Fruit fly (Drosophila melanogaster): ENCODE results near the gene Cyp4d14.
A peak's percentile ranks its signal among the peaks of the same experiment; 100 is the strongest.

Gene Cyp4d14

DNA sequence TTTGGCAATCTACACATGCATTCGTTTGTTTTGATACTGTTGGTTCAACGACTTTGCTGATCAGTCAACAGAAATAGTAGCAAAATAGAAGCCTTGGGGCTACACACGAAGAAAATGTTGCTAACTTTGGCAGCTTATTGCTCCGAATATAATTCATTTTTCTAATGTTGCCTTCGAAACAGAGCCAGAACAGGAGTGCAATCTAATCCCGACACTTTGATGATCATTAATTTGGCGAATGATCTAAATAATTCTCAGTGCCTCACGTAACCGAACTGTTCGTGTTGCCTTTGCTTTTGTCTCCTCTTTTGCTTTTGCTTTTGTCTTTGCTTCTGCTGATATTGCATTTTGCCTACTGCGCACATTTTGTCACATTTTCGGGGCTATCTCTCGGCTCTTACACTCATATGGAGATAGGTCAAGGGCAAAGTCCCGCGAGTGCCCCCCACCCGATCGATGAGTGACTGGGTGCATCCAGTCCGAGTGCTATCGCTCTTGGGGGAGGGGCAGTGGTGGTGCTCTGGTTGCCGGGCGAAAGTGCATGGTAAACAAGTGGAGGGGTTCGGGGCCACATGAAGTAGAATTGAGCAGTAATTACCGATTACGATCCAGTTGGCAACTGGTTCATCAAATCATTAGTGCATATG is 21.1 kb upstream of the Cyp4d14 start:
- peak; percentile 87 for TF ChIP-seq CG17801 (GFP tag; optimal IDR thresholded peaks at IDR 0.05; ENCODE audit: partially characterized antibody)

DNA sequence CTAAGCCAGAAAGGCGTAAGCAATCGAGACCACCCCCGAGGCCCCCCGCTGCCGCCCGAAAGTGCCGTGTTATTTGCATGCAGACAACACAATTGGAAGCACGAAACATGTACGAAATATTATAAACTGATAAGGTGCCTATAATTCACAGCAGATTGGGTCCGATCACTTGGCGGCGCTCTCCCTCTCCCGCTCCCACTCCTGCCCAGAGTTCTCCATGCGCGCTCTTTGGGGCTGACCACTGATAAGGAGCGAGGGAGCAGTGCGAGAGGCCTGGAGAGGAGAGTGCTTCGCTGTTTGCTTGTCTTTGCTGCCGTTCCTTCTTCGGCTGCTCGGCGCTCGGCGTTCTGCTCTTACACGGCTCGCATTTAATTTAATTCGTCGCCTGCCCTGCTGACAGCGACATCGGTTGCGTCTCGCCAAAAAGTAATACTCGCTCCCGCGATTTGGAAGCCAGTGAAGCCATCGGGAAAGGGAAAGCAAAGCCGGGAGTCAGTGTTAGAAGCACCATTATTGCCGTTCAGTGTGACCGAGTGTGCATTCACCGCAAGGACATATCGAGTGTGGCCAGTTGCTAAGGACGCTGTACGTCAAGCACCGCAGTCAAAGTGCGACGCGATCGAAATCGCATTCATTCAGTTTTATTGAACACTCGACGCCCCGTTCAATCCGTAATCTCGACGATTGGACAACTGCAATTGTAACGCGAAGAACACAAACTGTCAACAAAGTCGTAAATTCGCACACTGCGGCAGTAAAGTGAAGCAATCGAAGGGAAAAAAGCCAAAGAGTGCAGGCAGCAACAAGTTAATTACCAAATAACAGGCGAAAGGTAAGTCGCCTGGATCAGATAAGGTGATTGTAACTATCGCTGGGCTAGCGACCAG is 19.3 kb upstream of the Cyp4d14 start:
- TF ChIP-seq CG17801 (GFP tag; optimal IDR thresholded peaks at IDR 0.05; ENCODE audit: partially characterized antibody): peak; percentile 24

DNA sequence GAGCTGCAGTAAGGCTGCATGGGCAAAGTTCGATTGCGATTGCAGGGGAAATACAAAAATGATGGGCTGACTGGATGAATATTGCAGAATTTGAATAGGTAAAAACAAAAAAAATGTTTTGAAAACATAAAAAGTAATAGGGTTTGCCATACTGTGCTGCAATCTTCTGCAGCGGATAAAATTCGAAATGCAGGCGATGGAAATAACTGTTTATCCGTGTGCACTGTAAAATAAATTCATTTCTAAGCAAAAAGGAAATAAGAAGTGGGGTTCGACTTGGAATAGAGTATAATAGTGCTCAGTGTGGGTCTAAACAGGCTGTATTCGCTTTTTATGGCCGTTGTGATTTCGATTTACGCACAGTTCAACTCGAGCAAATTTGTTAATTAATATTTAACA is 18.7 kb upstream of the Cyp4d14 start, which contains the start of gene CG14053:
Gene CG14053, minus strand, starts transcription at position 101 of the 399 bp plus-strand sequence.
- TF ChIP-seq CG17801 (GFP tag; optimal IDR thresholded peaks at IDR 0.05; ENCODE audit: partially characterized antibody): no peak

DNA sequence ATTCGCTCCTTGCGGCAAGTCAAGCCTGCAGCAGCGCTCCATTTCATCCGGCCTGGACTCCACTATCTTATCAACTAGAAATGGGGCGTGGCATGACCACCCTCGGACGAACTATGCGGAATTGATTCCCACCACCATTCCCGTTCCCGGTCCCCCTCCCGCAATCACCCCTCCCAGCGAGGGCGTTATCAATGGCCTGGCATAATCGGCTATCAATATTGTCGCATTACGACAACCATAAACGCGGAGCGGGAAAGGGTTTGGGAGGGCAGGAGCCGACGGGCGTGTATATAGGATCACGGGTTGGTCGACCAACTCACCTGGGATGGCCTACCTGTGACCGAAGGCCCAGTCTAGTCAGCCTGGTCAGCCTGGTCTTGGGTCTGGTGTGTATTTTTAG is 18.0 kb upstream of the Cyp4d14 start:
- TF ChIP-seq CG17801 (GFP tag; optimal IDR thresholded peaks at IDR 0.05; ENCODE audit: partially characterized antibody): no peak

DNA sequence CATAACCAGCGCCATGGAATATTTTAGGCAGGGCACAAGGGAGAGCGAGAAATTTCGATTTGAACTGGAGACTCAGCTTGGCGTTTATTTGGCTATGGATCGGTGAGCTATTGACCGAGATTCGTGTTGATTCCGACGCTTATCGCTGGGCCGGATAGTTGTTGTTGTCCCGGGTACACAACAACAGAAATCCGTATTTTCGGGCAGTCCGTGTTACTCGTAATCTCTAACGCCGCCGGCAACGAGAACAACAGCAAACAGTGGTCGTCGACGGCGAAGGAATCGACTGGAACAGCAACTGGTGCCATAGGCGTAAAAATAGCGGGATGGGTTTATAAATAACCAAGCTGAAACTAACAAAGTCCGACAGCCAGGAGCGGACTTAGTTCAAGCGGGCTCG is 16.8 kb upstream of the Cyp4d14 start:
- TF ChIP-seq CG17801 (GFP tag; optimal IDR thresholded peaks at IDR 0.05; ENCODE audit: partially characterized antibody): no peak

DNA sequence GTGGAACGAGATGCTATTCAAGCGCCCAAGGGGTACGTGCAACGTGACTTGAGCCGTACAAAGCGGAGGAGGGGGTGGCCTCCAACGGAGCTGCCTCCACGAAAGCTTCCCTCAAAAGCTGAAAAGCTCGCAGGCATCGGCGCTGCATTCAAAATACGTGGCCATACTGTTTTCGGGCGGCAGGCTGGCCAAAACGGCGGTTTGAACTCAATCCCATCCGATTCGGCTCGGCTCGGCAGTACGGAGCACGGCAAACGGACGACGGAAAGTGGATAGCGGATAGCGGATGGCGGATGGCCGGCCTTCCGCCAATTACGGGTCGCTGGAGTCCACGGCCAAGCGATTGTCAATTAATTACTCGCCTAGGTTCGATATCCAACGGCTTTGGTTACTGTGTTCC is 13.8 kb upstream of the Cyp4d14 start, which contains the start of gene Mct1:
Gene Mct1, plus strand, starts transcription at position 301 of the 400 bp plus-strand sequence.
- no peak for TF ChIP-seq CG17801 (GFP tag; optimal IDR thresholded peaks at IDR 0.05; ENCODE audit: partially characterized antibody)

DNA sequence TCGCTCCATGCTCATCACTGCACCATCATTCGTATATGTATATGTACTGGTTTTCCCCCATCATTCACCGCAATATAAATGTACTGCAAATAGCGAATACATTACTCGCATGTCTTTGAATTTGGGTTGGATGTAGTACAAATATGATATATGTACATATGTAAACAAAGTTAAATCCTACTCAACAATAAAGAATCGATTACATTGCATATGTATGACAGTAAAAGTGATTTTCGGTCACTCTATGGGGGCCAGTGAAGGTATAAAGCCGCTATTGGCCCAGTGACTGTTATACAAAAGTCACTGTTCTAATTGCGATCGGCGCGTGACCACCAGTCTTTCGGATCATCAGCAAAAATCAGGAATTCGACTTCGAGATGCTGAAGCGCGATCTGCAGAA is 12.4 kb upstream of the Cyp4d14 start, which contains the start of gene CG3457:
Gene CG3457, plus strand, starts transcription at position 301 of the 400 bp plus-strand sequence.
- TF ChIP-seq CG17801 (GFP tag; optimal IDR thresholded peaks at IDR 0.05; ENCODE audit: partially characterized antibody): no peak

dm6 chrX:2186555-2186954 is 11.4 kb upstream of the Cyp4d14 start, which contains the start of gene CG17777:
TSS of gene CG17777 (plus strand) at chrX:2186855.
- TF ChIP-seq CG17801 (GFP tag; optimal IDR thresholded peaks at IDR 0.05; ENCODE audit: partially characterized antibody): no peak

DNA sequence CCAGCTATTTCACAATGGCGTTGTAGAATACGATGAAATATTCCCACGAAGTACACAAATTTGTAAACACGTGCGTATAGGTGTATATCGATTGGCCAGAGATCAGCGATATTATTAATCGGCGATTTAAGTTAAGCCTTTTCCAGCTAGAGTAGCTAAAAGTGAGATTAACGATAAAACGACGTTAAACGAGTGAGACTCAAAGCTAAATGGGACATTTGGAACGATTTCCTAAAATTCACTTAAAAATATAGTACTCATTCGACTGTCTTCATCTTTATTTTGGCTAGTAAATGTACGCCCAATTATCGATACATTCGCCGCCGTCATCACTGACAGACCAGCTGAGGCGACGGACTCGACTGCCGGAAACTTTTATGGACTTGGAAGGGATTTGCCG is 9.4 kb upstream of the Cyp4d14 start, which contains the start of the genes Nmd3 and CG17776:
Gene Nmd3, minus strand, starts transcription at position 106 of the 400 bp plus-strand sequence.
Gene CG17776, plus strand, starts transcription at position 163 of the 400 bp plus-strand sequence.
- TF ChIP-seq CG17801 (GFP tag; optimal IDR thresholded peaks at IDR 0.05; ENCODE audit: partially characterized antibody): peak; percentile 52

DNA sequence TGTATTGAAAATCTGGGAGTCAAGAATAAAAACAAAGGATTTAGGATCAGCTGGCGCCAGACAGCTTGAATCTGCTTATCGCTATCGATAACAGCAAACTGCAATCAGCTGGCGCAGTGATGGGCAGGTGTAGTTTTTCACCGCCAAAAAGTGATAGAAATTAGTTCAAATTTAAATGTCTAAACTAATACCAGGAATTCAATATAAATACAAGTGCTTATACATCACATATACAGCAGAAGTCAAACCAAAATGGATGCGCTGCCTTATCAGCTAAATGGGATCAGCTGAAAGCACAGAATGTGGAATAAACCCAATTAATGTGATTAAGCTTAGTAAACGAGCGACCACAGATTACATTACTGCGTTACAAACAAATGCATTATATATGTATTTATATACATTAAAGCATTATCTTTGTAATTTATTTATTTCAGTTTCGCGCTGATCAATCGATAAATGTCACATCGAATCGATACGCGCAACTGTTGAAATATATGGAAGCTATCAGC is 5.7 kb upstream of the Cyp4d14 start, which contains the start of gene pn:
Gene pn, plus strand, starts transcription at position 462 of the 512 bp plus-strand sequence.
- no peak for TF ChIP-seq CG17801 (GFP tag; optimal IDR thresholded peaks at IDR 0.05; ENCODE audit: partially characterized antibody)

DNA sequence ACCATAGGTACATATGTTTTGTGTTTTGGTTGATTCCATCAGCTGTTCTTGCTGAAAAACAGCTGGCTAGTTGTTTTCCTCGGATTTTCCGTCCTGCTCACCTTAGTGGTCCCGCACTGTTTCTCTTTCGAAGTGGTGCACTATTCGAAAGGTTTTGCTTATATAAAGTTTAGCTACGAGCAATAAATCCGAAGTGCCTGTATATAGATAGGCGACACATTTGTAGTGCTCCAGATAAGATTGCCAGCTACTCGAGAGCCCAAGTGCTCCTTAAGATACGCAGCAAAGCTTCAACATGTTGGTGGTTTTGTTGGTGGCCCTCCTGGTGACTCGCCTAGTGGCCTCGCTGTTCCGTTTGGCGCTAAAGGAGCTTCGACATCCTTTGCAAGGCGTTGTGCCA is 3.7 kb upstream of the Cyp4d14 start, which contains the start of gene Cyp4ae1:
Gene Cyp4ae1, plus strand, starts transcription at position 206 of the 400 bp plus-strand sequence.
- TF ChIP-seq CG17801 (GFP tag; optimal IDR thresholded peaks at IDR 0.05; ENCODE audit: partially characterized antibody): peak; percentile 31

- TF ChIP-seq CG17801 (GFP tag; optimal IDR thresholded peaks at IDR 0.05; ENCODE audit: partially characterized antibody): no peak
Measured at dm6 chrX:2175956-2176469, 898 bp upstream of the Cyp4d14 start, which contains the start of gene Cyp4d2. TSS of gene Cyp4d2 (plus strand) at chrX:2176006.

DNA sequence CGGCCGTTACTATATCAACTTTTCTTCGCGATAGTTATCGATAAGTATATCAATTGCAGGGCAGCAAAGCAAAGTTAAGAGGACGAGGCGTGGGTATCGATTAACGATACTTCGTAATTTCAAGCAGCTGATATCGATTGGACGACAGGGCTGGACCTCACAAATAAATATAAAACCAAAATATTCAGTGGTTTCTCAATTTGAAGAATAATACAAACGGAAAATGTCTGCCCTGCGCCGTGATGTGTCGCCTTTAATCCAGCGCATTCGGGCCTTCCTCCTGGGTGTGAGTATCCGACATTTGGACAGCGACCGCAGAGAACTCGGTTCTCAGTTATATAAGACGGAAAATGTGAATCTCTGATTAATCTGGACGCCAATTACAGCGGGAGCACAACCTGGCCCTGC is 2.7 kb downstream of the Cyp4d14 start, which contains the start of gene ND-B14.5A:
Gene ND-B14.5A, plus strand, starts transcription at position 107 of the 408 bp plus-strand sequence.
- TF ChIP-seq CG17801 (GFP tag; optimal IDR thresholded peaks at IDR 0.05; ENCODE audit: partially characterized antibody): peak; percentile 49

dm6 chrX:2170424-2170823 is 4.7 kb downstream of the Cyp4d14 start:
- no peak for TF ChIP-seq CG17801 (GFP tag; optimal IDR thresholded peaks at IDR 0.05; ENCODE audit: partially characterized antibody)

All from ovary, adult (tissue).